Worm (Caenorhabditis elegans) whole organism, L4 larva: Measurements from ENCODE around the gene pfn-3.
A peak's percentile ranks its signal among the peaks of the same experiment; 100 is the strongest.

Source experiments
- R02D3.7 ChIP-seq: fragments of 150-350 bp; sonication (generic microtip); optimal IDR thresholded peaks from 3 replicates; lab custom pipeline; 2014; ENCODE audit warnings: missing biosample characterization, missing genetic modification characterization
- T20F7.1 ChIP-seq: fragments of 200-800 bp; sonication (Bioruptor generic); optimal IDR thresholded peaks from 2 replicates; lab custom pipeline; 2018; ENCODE audit warnings: mild to moderate bottlenecking, missing genetic modification characterization, missing compliant biosample characterization
- Y105C5A.15 ChIP-seq: fragments of 200-800 bp; sonication (Bioruptor generic); IDR thresholded peaks from 2 replicates; pipeline ENCODE4 v1.3.6; 2022; ENCODE audit warnings: missing genetic modification characterization, missing compliant biosample characterization
- Y48G9A.11 ChIP-seq: fragments of 200-800 bp; sonication (Bioruptor generic); IDR thresholded peaks from 2 replicates; pipeline ENCODE4 v1.3.6; 2022; ENCODE audit warnings: missing genetic modification reagents, missing genetic modification characterization, missing compliant biosample characterization
- Y5F2A.4 ChIP-seq: fragments of 200-800 bp; sonication (Bioruptor generic); optimal IDR thresholded peaks from 2 replicates; lab custom pipeline; 2018; ENCODE audit warnings: mild to moderate bottlenecking, missing genetic modification characterization, missing compliant biosample characterization
- ZK546.5 ChIP-seq, 2 experiments: sonication (generic microtip); optimal IDR thresholded peaks; 2 replicates each; lab custom pipeline; 2017; ENCODE audit warnings: missing biosample characterization in 2 of 2, missing genetic modification characterization in 2 of 2
- ama-1 ChIP-seq: fragments of 150-350 bp; optimal IDR thresholded peaks from 2 replicates; lab custom pipeline; 2014; ENCODE audit warnings: inconsistent platforms, mixed read lengths
- ceh-20 ChIP-seq: fragments of 200-800 bp; sonication (Bioruptor generic); IDR thresholded peaks from 2 replicates; pipeline ENCODE4 v1.3.6; 2022; ENCODE audit warnings: missing genetic modification reagents, missing genetic modification characterization, missing compliant biosample characterization
- ceh-32 ChIP-seq: sonication (generic microtip); optimal IDR thresholded peaks from 2 replicates; lab custom pipeline; 2016; ENCODE audit warnings: mild to moderate bottlenecking, missing genetic modification characterization, missing compliant biosample characterization; ENCODE audit not compliant: poor library complexity
- ceh-82 ChIP-seq: sonication (generic microtip); optimal IDR thresholded peaks from 2 replicates; lab custom pipeline; 2017; ENCODE audit warnings: missing biosample characterization, missing genetic modification characterization
- cey-2 ChIP-seq: sonication (generic microtip); optimal IDR thresholded peaks from 3 replicates; lab custom pipeline; 2017; ENCODE audit warnings: missing genetic modification characterization, mild to moderate bottlenecking, missing compliant biosample characterization, antibody characterized with exemption, borderline replicate concordance; ENCODE audit not compliant: insufficient read depth
- daf-16 ChIP-seq, 3 experiments: sonication (generic microtip); optimal IDR thresholded peaks; 2 replicates each; lab custom pipeline; 2016 to 2017; ENCODE audit warnings: missing genetic modification characterization in 3 of 3, missing genetic modification reagents in 3 of 3, mild to moderate bottlenecking in 2 of 3, missing compliant biosample characterization in 2 of 3, missing biosample characterization in 1 of 3, moderate library complexity in 1 of 3
- daf-19 ChIP-seq: fragments of 200-800 bp; sonication (Bioruptor generic); conservative IDR thresholded peaks from 2 replicates; pipeline ENCODE4 v1.3.6; 2022; ENCODE audit warnings: missing genetic modification characterization, missing compliant biosample characterization
- daf-8 ChIP-seq: fragments of 200-800 bp; sonication (Bioruptor generic); IDR thresholded peaks from 2 replicates; pipeline ENCODE4 v1.3.6; 2022; ENCODE audit warnings: missing genetic modification characterization, missing compliant biosample characterization
- dmd-6 ChIP-seq: fragments of 200-800 bp; sonication (Bioruptor generic); IDR thresholded peaks from 2 replicates; pipeline ENCODE4 v1.3.6; 2022; ENCODE audit warnings: missing genetic modification reagents, missing genetic modification characterization, missing compliant biosample characterization
- dpl-1 ChIP-seq: fragments of 150-350 bp; optimal IDR thresholded peaks from 2 replicates; lab custom pipeline; 2014; ENCODE audit warnings: missing biosample characterization, missing genetic modification reagents, missing genetic modification characterization
- dve-1 ChIP-seq: sonication (generic microtip); optimal IDR thresholded peaks from 2 replicates; lab custom pipeline; 2017; ENCODE audit warnings: antibody characterized with exemption, mild to moderate bottlenecking, missing genetic modification characterization, missing compliant biosample characterization; ENCODE audit not compliant: insufficient read depth
- gei-8 ChIP-seq: fragments of 200-800 bp; sonication (Bioruptor generic); optimal IDR thresholded peaks from 2 replicates; lab custom pipeline; 2018; ENCODE audit warnings: mild to moderate bottlenecking, missing genetic modification characterization, missing compliant biosample characterization
- hlh-11 ChIP-seq: fragments of 200-800 bp; sonication (Bioruptor generic); optimal IDR thresholded peaks from 2 replicates; lab custom pipeline; 2018; ENCODE audit warnings: mild to moderate bottlenecking, missing genetic modification characterization, missing compliant biosample characterization
- hmg-1.1 ChIP-seq: fragments of 200-800 bp; sonication (Bioruptor generic); IDR thresholded peaks from 2 replicates; pipeline ENCODE4 v1.3.6; 2022; ENCODE audit warnings: missing genetic modification reagents, missing genetic modification characterization, missing compliant biosample characterization
- lin-13 ChIP-seq: fragments of 150-350 bp; optimal IDR thresholded peaks from 2 replicates; lab custom pipeline; 2014; ENCODE audit warnings: missing biosample characterization, missing genetic modification reagents, missing genetic modification characterization
- lin-39 ChIP-seq: fragments of 150-350 bp; optimal IDR thresholded peaks from 2 replicates; lab custom pipeline; 2014; ENCODE audit warnings: missing biosample characterization, missing genetic modification reagents, missing genetic modification characterization
- madf-9 ChIP-seq: fragments of 200-800 bp; sonication (Bioruptor generic); conservative IDR thresholded peaks from 2 replicates; pipeline ENCODE4 v1.3.6; 2022; ENCODE audit warnings: missing genetic modification reagents, missing genetic modification characterization, missing compliant biosample characterization
- mdt-29 ChIP-seq: fragments of 200-800 bp; sonication (Bioruptor generic); IDR thresholded peaks from 2 replicates; pipeline ENCODE4 v1.3.6; 2022; ENCODE audit warnings: missing genetic modification reagents, missing genetic modification characterization, missing compliant biosample characterization
- mep-1 ChIP-seq: fragments of 150-350 bp; sonication (generic microtip); optimal IDR thresholded peaks from 3 replicates; lab custom pipeline; 2014; ENCODE audit warnings: missing biosample characterization, missing genetic modification characterization
- mxl-3 ChIP-seq: fragments of 200-800 bp; sonication (Bioruptor generic); optimal IDR thresholded peaks from 2 replicates; lab custom pipeline; 2018; ENCODE audit warnings: mild to moderate bottlenecking, missing genetic modification characterization, missing compliant biosample characterization
- nhr-10 ChIP-seq: fragments of 150-350 bp; optimal IDR thresholded peaks from 2 replicates; lab custom pipeline; 2014; ENCODE audit warnings: missing biosample characterization, missing genetic modification characterization
- nhr-11 ChIP-seq: fragments of 150-350 bp; optimal IDR thresholded peaks from 2 replicates; lab custom pipeline; 2014; ENCODE audit warnings: missing biosample characterization, missing genetic modification characterization
- nhr-25 ChIP-seq: sonication (generic microtip); optimal IDR thresholded peaks from 2 replicates; lab custom pipeline; 2017; ENCODE audit warnings: missing genetic modification characterization, mild to moderate bottlenecking, missing compliant biosample characterization, antibody characterized with exemption, moderate library complexity, borderline replicate concordance; ENCODE audit not compliant: insufficient read depth
- nhr-28 ChIP-seq: fragments of 150-350 bp; optimal IDR thresholded peaks from 2 replicates; lab custom pipeline; 2014; ENCODE audit warnings: missing biosample characterization, missing genetic modification characterization
- nhr-41 ChIP-seq: fragments of 200-800 bp; sonication (Bioruptor generic); IDR thresholded peaks from 2 replicates; pipeline ENCODE4 v1.3.6; 2022; ENCODE audit warnings: missing genetic modification reagents, missing genetic modification characterization, missing compliant biosample characterization
- nhr-6 ChIP-seq: fragments of 150-350 bp; optimal IDR thresholded peaks from 2 replicates; lab custom pipeline; 2014; ENCODE audit warnings: missing biosample characterization, missing genetic modification characterization
- nhr-77 ChIP-seq: fragments of 150-350 bp; optimal IDR thresholded peaks from 2 replicates; lab custom pipeline; 2014; ENCODE audit warnings: missing biosample characterization, missing genetic modification characterization
- pha-4 ChIP-seq, 2 experiments: fragments of 150-350 bp in 1 of 2; fragments of 200-800 bp in 1 of 2; sonication (Bioruptor generic) in 1 of 2; IDR thresholded peaks in 1 of 2; optimal IDR thresholded peaks in 1 of 2; 2 replicates each; pipeline versions ENCODE4 v1.3.6 to Lab custom; 2014 to 2022; ENCODE audit warnings: missing genetic modification characterization in 2 of 2, missing genetic modification reagents in 2 of 2, missing biosample characterization in 1 of 2, missing compliant biosample characterization in 1 of 2
- pqm-1 ChIP-seq: sonication (generic microtip); optimal IDR thresholded peaks from 2 replicates; lab custom pipeline; 2017; ENCODE audit warnings: missing biosample characterization, missing genetic modification characterization
- skn-1 ChIP-seq: fragments of 150-350 bp; optimal IDR thresholded peaks from 2 replicates; lab custom pipeline; 2014; ENCODE audit warnings: missing biosample characterization, missing genetic modification characterization
- snpc-4 ChIP-seq: fragments of 150-350 bp; optimal IDR thresholded peaks from 2 replicates; lab custom pipeline; 2014; ENCODE audit warnings: missing biosample characterization, missing genetic modification characterization
- tag-97 ChIP-seq: fragments of 200-800 bp; sonication (Bioruptor generic); IDR thresholded peaks from 2 replicates; pipeline ENCODE4 v1.3.6; 2022; ENCODE audit warnings: missing genetic modification characterization, missing compliant biosample characterization
- unc-62 ChIP-seq, 3 experiments: fragments of 150-350 bp in 1 of 3; sonication (generic microtip); optimal IDR thresholded peaks in 2 of 3; peaks in 1 of 3; 1 replicate in 1 of 3; 2 replicates in 2 of 3; lab custom pipeline; 2014 to 2017; ENCODE audit warnings: missing biosample characterization in 3 of 3, missing genetic modification characterization in 3 of 3, missing genetic modification reagents in 3 of 3, missing genotype in 1 of 3
- zag-1 ChIP-seq: fragments of 150-350 bp; optimal IDR thresholded peaks from 2 replicates; lab custom pipeline; 2014; ENCODE audit warnings: missing biosample characterization, missing genetic modification characterization
- zfp-2 ChIP-seq: sonication (generic microtip); optimal IDR thresholded peaks from 2 replicates; lab custom pipeline; 2016; ENCODE audit warnings: mild to moderate bottlenecking, missing genetic modification characterization, missing compliant biosample characterization
- zfp-3 ChIP-seq: fragments of 200-800 bp; sonication (Bioruptor generic); conservative IDR thresholded peaks from 2 replicates; pipeline ENCODE4 v1.3.6; 2022; ENCODE audit warnings: missing genetic modification reagents, missing genetic modification characterization, missing compliant biosample characterization
- ztf-7 ChIP-seq: fragments of 150-350 bp; optimal IDR thresholded peaks from 2 replicates; lab custom pipeline; 2014; ENCODE audit warnings: missing biosample characterization, missing genetic modification characterization

Gene pfn-3

ce11 chrX:1051041-1051440 lies 29.4 kb downstream of the pfn-3 start:
- TF ChIP-seq Y48G9A.11 (GFP tag; lab: Robert Waterston, UW) (no peak), zfp-2 (tag; lab: Kevin White, UChicago) (no peak), pha-4 (GFP tag; IDR thresholded peaks at IDR 0.05; lab: Robert Waterston, UW) (no peak), pha-4 (tag; optimal IDR thresholded peaks at IDR 0.05; lab: Kevin White, UChicago) (no peak), daf-16 (GFP tag; optimal IDR thresholded peaks at IDR 0.05; lab: Kevin White, UChicago) (peak in 1 of 2 experiments; percentile 69), daf-16 (tag; optimal IDR thresholded peaks at IDR 0.05; lab: Kevin White, UChicago) (no peak), gei-8 (GFP tag; lab: Kevin White, UChicago) (no peak), mep-1 (tag; lab: Kevin White, UChicago) (no peak), mxl-3 (GFP tag; lab: Kevin White, UChicago) (peak; percentile 18), ztf-7 (no peak), mdt-29 (GFP tag; lab: Robert Waterston, UW) (no peak), nhr-77 (tag; lab: Kevin White, UChicago) (no peak), ceh-82 (tag; lab: Kevin White, UChicago) (no peak), Y105C5A.15 (GFP tag; lab: Robert Waterston, UW) (no peak), T20F7.1 (GFP tag; lab: Kevin White, UChicago) (no peak), dpl-1 (no peak), daf-8 (GFP tag; lab: Robert Waterston, UW) (no peak), ZK546.5 (tag; optimal IDR thresholded peaks at IDR 0.05; lab: Kevin White, UChicago) (no peak), unc-62 (GFP tag; optimal IDR thresholded peaks at IDR 0.05 in 1 of 2; lab: Kevin White, UChicago) (peak in 1 of 2 experiments; percentile 77), unc-62 (tag; optimal IDR thresholded peaks at IDR 0.05; lab: Kevin White, UChicago) (no peak), nhr-11 (tag; lab: Kevin White, UChicago) (peak; percentile 52), nhr-25 (tag; lab: Kevin White, UChicago) (no peak), ceh-32 (tag; lab: Kevin White, UChicago) (no peak), ama-1 (lab: Kevin White, UChicago) (no peak), lin-13 (GFP tag; lab: Kevin White, UChicago) (no peak), snpc-4 (tag; lab: Kevin White, UChicago) (no peak), hlh-11 (tag; lab: Kevin White, UChicago) (peak; percentile 43), ceh-20 (GFP tag; lab: Robert Waterston, UW) (no peak), daf-19 (no peak), zag-1 (tag; lab: Kevin White, UChicago) (no peak), zfp-3 (GFP tag; lab: Robert Waterston, UW) (no peak), nhr-28 (tag; lab: Kevin White, UChicago) (no peak), Y5F2A.4 (GFP tag; lab: Kevin White, UChicago) (no peak), R02D3.7 (tag; lab: Kevin White, UChicago) (no peak), nhr-6 (tag; lab: Kevin White, UChicago) (no peak), nhr-10 (tag; lab: Kevin White, UChicago) (no peak), madf-9 (GFP tag; lab: Robert Waterston, UW) (no peak), skn-1 (tag; lab: Kevin White, UChicago) (no peak), lin-39 (tag; lab: Kevin White, UChicago) (no peak), tag-97 (GFP tag; lab: Robert Waterston, UW) (no peak)
- TF ChIP-seq, all 104 proteins: peak for 5

- peak; percentile 57 for TF ChIP-seq hlh-11 (tag; lab: Kevin White, UChicago)
- TF ChIP-seq dmd-6 (GFP tag; lab: Robert Waterston, UW) = peak; percentile 26; the same call in 1 of the 2 replicates
- TF ChIP-seq nhr-41 = no peak
- peak; percentile 74 for TF ChIP-seq dve-1 (tag; lab: Kevin White, UChicago)
- peak; percentile 93 for TF ChIP-seq nhr-28 (tag; lab: Kevin White, UChicago)
- TF ChIP-seq pqm-1 (tag; lab: Kevin White, UChicago) = peak; percentile 87
- peak; percentile 40 for TF ChIP-seq nhr-77 (tag; lab: Kevin White, UChicago)
- TF ChIP-seq hmg-1.1 (GFP tag; lab: Robert Waterston, UW) = no peak
- TF ChIP-seq cey-2 (tag; lab: Kevin White, UChicago) = no peak
- no peak for TF ChIP-seq madf-9 (GFP tag; lab: Robert Waterston, UW)
- TF ChIP-seq daf-16 (GFP tag; optimal IDR thresholded peaks at IDR 0.05; lab: Kevin White, UChicago) = no peak
- TF ChIP-seq daf-16 (tag; optimal IDR thresholded peaks at IDR 0.05; lab: Kevin White, UChicago) = peak; percentile 87
- TF ChIP-seq tag-97 (GFP tag; lab: Robert Waterston, UW) = no peak
- TF ChIP-seq, all 104 proteins: peak for 7
These were observed 34.2 kb downstream of the pfn-3 start, which contains the start of gene vpat-1 for ce11 chrX:1046156-1046831. vpat-1 (minus strand) TSS chrX:1046206.
